Worm (Caenorhabditis elegans): ENCODE results near the gene str-178.

Gene str-178

ce11 chrV:12716447-12716846 lies at the start of gene str-178:
str-178 (minus strand) TSS chrV:12716547.
- TF ChIP-seq ttx-3 (tag; optimal IDR thresholded peaks at IDR 0.05) (no peak), unc-42 (tag; optimal IDR thresholded peaks at IDR 0.05) (no peak)

- TF ChIP-seq nfya-1 (tag; optimal IDR thresholded peaks at IDR 0.05) (peak; percentile 11), hlh-15 (tag; optimal IDR thresholded peaks at IDR 0.05) (no peak)
Measured at ce11 chrV:12763291-12763995, 47.1 kb upstream of the str-178 start, which contains the start of the genes abcf-1 and scc-3. abcf-1 (minus strand) TSS chrV:12763375. scc-3 (plus strand) TSS chrV:12763945.

ce11 chrV:12760913-12761312 lies 44.6 kb upstream of the str-178 start, which contains the start of gene F18E2.15:
F18E2.15 (minus strand) TSS chrV:12761013.
- TF ChIP-seq F13H6.1 (tag; optimal IDR thresholded peaks at IDR 0.05) (no peak), odd-2 (tag; optimal IDR thresholded peaks at IDR 0.05) (no peak), T23F11.4 (GFP tag; optimal IDR thresholded peaks at IDR 0.05) (no peak), ceh-9 (tag; optimal IDR thresholded peaks at IDR 0.05) (no peak), ceh-18 (tag; optimal IDR thresholded peaks at IDR 0.05) (no peak), sox-2 (GFP tag; IDR thresholded peaks at IDR 0.05) (no peak), dve-1 (tag; optimal IDR thresholded peaks at IDR 0.05) (no peak), ceh-24 (tag; optimal IDR thresholded peaks at IDR 0.05) (no peak), ztf-16 (tag; optimal IDR thresholded peaks at IDR 0.05) (no peak), che-1 (tag; optimal IDR thresholded peaks at IDR 0.05) (no peak), ahr-1 (tag; optimal IDR thresholded peaks at IDR 0.05) (no peak), unc-86 (tag; optimal IDR thresholded peaks at IDR 0.05) (no peak), ceh-14 (tag; optimal IDR thresholded peaks at IDR 0.05) (no peak), mec-3 (tag; optimal IDR thresholded peaks at IDR 0.05; ENCODE audit: borderline replicate concordance) (no peak), Y22D7AL.16 (tag; optimal IDR thresholded peaks at IDR 0.05) (no peak), ref-2 (tag; optimal IDR thresholded peaks at IDR 0.05) (no peak), C08G9.2 (tag; optimal IDR thresholded peaks at IDR 0.05) (no peak), ceh-31 (tag; optimal IDR thresholded peaks at IDR 0.05) (no peak), nhr-232 (tag; optimal IDR thresholded peaks at IDR 0.05) (no peak)

- TF ChIP-seq pat-9 (tag; optimal IDR thresholded peaks at IDR 0.05), result no peak
- TF ChIP-seq hlh-15 (tag; optimal IDR thresholded peaks at IDR 0.05), result no peak
- no peak for TF ChIP-seq zip-5 (tag; optimal IDR thresholded peaks at IDR 0.05)
- TF ChIP-seq elt-4 (tag; optimal IDR thresholded peaks at IDR 0.05), result no peak
- TF ChIP-seq ama-1 (optimal IDR thresholded peaks at IDR 0.05), result no peak
- TF ChIP-seq ets-4 (tag; optimal IDR thresholded peaks at IDR 0.05), result no peak
- TF ChIP-seq dve-1 (tag; optimal IDR thresholded peaks at IDR 0.05), result no peak
- TF ChIP-seq Y22D7AL.16 (tag; optimal IDR thresholded peaks at IDR 0.05), result no peak
- no peak for TF ChIP-seq pha-4 (tag; optimal IDR thresholded peaks at IDR 0.05)
Measured at ce11 chrV:12759660-12760059, 43.3 kb upstream of the str-178 start, which contains the start of gene papl-1. papl-1 (minus strand) TSS chrV:12759760.

ce11 chrV:12754839-12755238 lies 38.5 kb upstream of the str-178 start, which contains the start of gene gpa-13:
gpa-13 (minus strand) TSS chrV:12754939.
- TF ChIP-seq F13H6.1 (tag; optimal IDR thresholded peaks at IDR 0.05) (no peak), ceh-2 (tag; optimal IDR thresholded peaks at IDR 0.05) (no peak), pros-1 (tag; optimal IDR thresholded peaks at IDR 0.05) (no peak), Y22D7AL.16 (tag; optimal IDR thresholded peaks at IDR 0.05) (no peak), pax-1 (tag; optimal IDR thresholded peaks at IDR 0.05) (no peak), unc-3 (GFP tag; conservative IDR thresholded peaks at IDR 0.05) (no peak), unc-3 (tag; optimal IDR thresholded peaks at IDR 0.05) (no peak), hlh-6 (tag; optimal IDR thresholded peaks at IDR 0.05) (no peak), ceh-6 (GFP tag; optimal IDR thresholded peaks at IDR 0.05) (no peak), unc-55 (GFP tag; optimal IDR thresholded peaks at IDR 0.05) (no peak), ref-2 (tag; optimal IDR thresholded peaks at IDR 0.05) (no peak), ceh-22 (tag; optimal IDR thresholded peaks at IDR 0.05) (no peak), ceh-30 (tag; optimal IDR thresholded peaks at IDR 0.05) (no peak), che-1 (tag; optimal IDR thresholded peaks at IDR 0.05) (no peak), elt-4 (tag; optimal IDR thresholded peaks at IDR 0.05) (no peak), hlh-15 (tag; optimal IDR thresholded peaks at IDR 0.05) (no peak), ceh-19 (GFP tag; optimal IDR thresholded peaks at IDR 0.05) (no peak), unc-42 (tag; optimal IDR thresholded peaks at IDR 0.05) (no peak), rnt-1 (tag; optimal IDR thresholded peaks at IDR 0.05) (no peak), pag-3 (tag; optimal IDR thresholded peaks at IDR 0.05; ENCODE audit: borderline replicate concordance) (no peak), sox-2 (GFP tag; IDR thresholded peaks at IDR 0.05) (no peak)
